Fruit fly (Drosophila melanogaster) whole organism, embryonic: ENCODE data around the gene CG18269.

Experiments used
- C15 ChIP-seq: fragments of 200-800 bp; sonication (Bioruptor generic); IDR thresholded peaks from 3 replicates; pipeline ENCODE4 v1.3.6; 2022; ENCODE audit warnings: missing biosample characterization, missing genetic modification characterization
- CG12744 ChIP-seq: fragments of 200-800 bp; sonication (Bioruptor generic); optimal IDR thresholded peaks from 2 replicates; lab custom pipeline; 2016; ENCODE audit warnings: missing biosample characterization, missing genetic modification characterization
- CG13775 ChIP-seq: fragments of 200-800 bp; sonication (Bioruptor generic); optimal IDR thresholded peaks from 3 replicates; lab custom pipeline; 2017; ENCODE audit warnings: missing biosample characterization, mild to moderate bottlenecking, missing genetic modification characterization
- CG14441 ChIP-seq: fragments of 200-800 bp; sonication (Bioruptor generic); IDR thresholded peaks from 2 replicates; pipeline ENCODE4 v1.3.6; 2022; ENCODE audit warnings: missing biosample characterization, missing genetic modification characterization
- CG15514 ChIP-seq: fragments of 200-800 bp; sonication (Bioruptor generic); optimal IDR thresholded peaks from 3 replicates; lab custom pipeline; 2017; ENCODE audit warnings: missing biosample characterization, missing genetic modification characterization, mild to moderate bottlenecking, moderate library complexity, missing genetic modification reagents
- CG15696 ChIP-seq: fragments of 200-800 bp; sonication (Bioruptor generic); optimal IDR thresholded peaks from 2 replicates; lab custom pipeline; 2019; ENCODE audit warnings: missing biosample characterization, mild to moderate bottlenecking, missing genetic modification characterization, moderate library complexity
- CG1602 ChIP-seq: fragments of 200-800 bp; sonication (Bioruptor generic); optimal IDR thresholded peaks from 3 replicates; lab custom pipeline; 2016; ENCODE audit warnings: missing biosample characterization, missing genetic modification characterization
- CG1647 ChIP-seq: fragments of 200-800 bp; sonication (Bioruptor generic); optimal IDR thresholded peaks from 3 replicates; lab custom pipeline; 2016; ENCODE audit warnings: missing biosample characterization, missing genetic modification characterization
- CG16863 ChIP-seq: fragments of 200-800 bp; sonication (Bioruptor generic); optimal IDR thresholded peaks from 3 replicates; lab custom pipeline; 2016; ENCODE audit warnings: missing biosample characterization, missing genetic modification characterization
- CG18476 ChIP-seq: fragments of 200-800 bp; sonication (Bioruptor generic); optimal IDR thresholded peaks from 2 replicates; lab custom pipeline; 2016; ENCODE audit warnings: missing biosample characterization, mild to moderate bottlenecking, missing genetic modification characterization
- CG30431 ChIP-seq: fragments of 200-800 bp; sonication (Bioruptor generic); optimal IDR thresholded peaks from 2 replicates; lab custom pipeline; 2017; ENCODE audit warnings: missing biosample characterization, missing genetic modification characterization
- CG5180 ChIP-seq: fragments of 200-800 bp; sonication (Bioruptor generic); optimal IDR thresholded peaks from 3 replicates; lab custom pipeline; 2017; ENCODE audit warnings: missing biosample characterization, missing genetic modification characterization, mild to moderate bottlenecking, moderate library complexity, missing genetic modification reagents
- CG6689 ChIP-seq: fragments of 200-800 bp; sonication (Bioruptor generic); IDR thresholded peaks from 2 replicates; pipeline ENCODE4 v1.3.6; 2022; ENCODE audit warnings: missing biosample characterization, missing genetic modification characterization
- CG6765 ChIP-seq: fragments of 200-800 bp; sonication (Bioruptor generic); optimal IDR thresholded peaks from 3 replicates; lab custom pipeline; 2017; ENCODE audit warnings: missing biosample characterization, mild to moderate bottlenecking, missing genetic modification characterization
- CG8089 ChIP-seq: fragments of 200-800 bp; sonication (Bioruptor generic); optimal IDR thresholded peaks from 3 replicates; lab custom pipeline; 2016; ENCODE audit warnings: missing biosample characterization, missing genetic modification characterization
- CG8924 ChIP-seq: fragments of 200-800 bp; optimal IDR thresholded peaks from 3 replicates; lab custom pipeline; 2019; ENCODE audit warnings: missing biosample characterization, mild to moderate bottlenecking, missing genetic modification characterization, moderate library complexity
- CG9215 ChIP-seq: fragments of 200-800 bp; sonication (Bioruptor generic); IDR thresholded peaks from 2 replicates; pipeline ENCODE4 v1.3.6; 2022; ENCODE audit warnings: missing biosample characterization, missing genetic modification characterization
- CTCF ChIP-seq: fragments of 200-800 bp; sonication (Bioruptor generic); optimal IDR thresholded peaks from 2 replicates; lab custom pipeline; 2017; ENCODE audit warnings: missing biosample characterization, mild to moderate bottlenecking, missing genetic modification characterization, moderate library complexity
- Dbx ChIP-seq: fragments of 200-800 bp; sonication (Bioruptor generic); IDR thresholded peaks from 3 replicates; pipeline ENCODE4 v1.3.6; 2022; ENCODE audit warnings: missing biosample characterization, missing genetic modification characterization
- Fer1 ChIP-seq: fragments of 200-800 bp; sonication (Bioruptor generic); optimal IDR thresholded peaks from 2 replicates; lab custom pipeline; 2017; ENCODE audit warnings: missing biosample characterization, mild to moderate bottlenecking, missing genetic modification characterization
- Fer3 ChIP-seq: fragments of 200-800 bp; sonication (Bioruptor generic); optimal IDR thresholded peaks from 2 replicates; lab custom pipeline; 2018; ENCODE audit warnings: missing biosample characterization, mild to moderate bottlenecking, missing genetic modification characterization, moderate library complexity
- HmgZ ChIP-seq: fragments of 200-800 bp; sonication (Bioruptor generic); optimal IDR thresholded peaks from 2 replicates; lab custom pipeline; 2018; ENCODE audit warnings: missing biosample characterization, mild to moderate bottlenecking, missing genetic modification characterization
- Hr3 ChIP-seq: fragments of 200-800 bp; sonication (Bioruptor generic); optimal IDR thresholded peaks from 3 replicates; lab custom pipeline; 2016; ENCODE audit warnings: missing biosample characterization, missing genetic modification characterization
- Hr78 ChIP-seq, 2 experiments: fragments of 200-800 bp in 1 of 2; fragments of >200 bp in 1 of 2; sonication (Bioruptor generic) in 1 of 2; optimal IDR thresholded peaks; 2 replicates each; lab custom pipeline; 2017 to 2019; ENCODE audit warnings: missing biosample characterization in 2 of 2, missing genetic modification characterization in 2 of 2, mild to moderate bottlenecking in 1 of 2, moderate library complexity in 1 of 2
- Lim3 ChIP-seq: fragments of 200-800 bp; sonication (Bioruptor generic); IDR thresholded peaks from 2 replicates; pipeline ENCODE4 v1.3.6; 2022; ENCODE audit warnings: missing biosample characterization, missing genetic modification characterization
- MBD-R2 ChIP-seq: fragments of 200-800 bp; sonication (Bioruptor generic); IDR thresholded peaks from 2 replicates; pipeline ENCODE4 v1.3.6; 2022; ENCODE audit warnings: missing biosample characterization, missing genetic modification characterization
- Nf-YC ChIP-seq: fragments of 200-800 bp; optimal IDR thresholded peaks from 3 replicates; lab custom pipeline; 2019; ENCODE audit warnings: missing biosample characterization, mild to moderate bottlenecking, missing genetic modification characterization, moderate library complexity
- Sox100B ChIP-seq: fragments of 200-800 bp; sonication (Bioruptor generic); optimal IDR thresholded peaks from 3 replicates; lab custom pipeline; 2018; ENCODE audit warnings: missing biosample characterization, mild to moderate bottlenecking, missing genetic modification characterization
- Taf1 ChIP-seq: fragments of 200-800 bp; sonication (Bioruptor generic); IDR thresholded peaks from 2 replicates; pipeline ENCODE4 v1.3.6; 2022; ENCODE audit warnings: missing biosample characterization, missing genetic modification characterization
- Xrp1 ChIP-seq: fragments of 200-800 bp; sonication (Bioruptor generic); IDR thresholded peaks from 2 replicates; pipeline ENCODE4 v1.3.6; 2022; ENCODE audit warnings: missing biosample characterization, missing genetic modification characterization
- aop ChIP-seq: fragments of 200-800 bp; sonication (Bioruptor generic); IDR thresholded peaks from 2 replicates; pipeline ENCODE4 v1.3.6; 2022; ENCODE audit warnings: missing biosample characterization, missing genetic modification characterization
- bbx ChIP-seq: fragments of 200-800 bp; sonication (Bioruptor generic); IDR thresholded peaks from 2 replicates; pipeline ENCODE4 v1.3.6; 2022; ENCODE audit warnings: missing biosample characterization, missing genetic modification characterization; ENCODE audit not compliant: partially characterized antibody
- corto ChIP-seq: fragments of 200-800 bp; sonication (Bioruptor generic); optimal IDR thresholded peaks from 2 replicates; lab custom pipeline; 2016; ENCODE audit warnings: missing biosample characterization, mild to moderate bottlenecking, missing genetic modification characterization, moderate library complexity
- gce ChIP-seq: fragments of 200-800 bp; sonication (Bioruptor generic); IDR thresholded peaks from 3 replicates; pipeline ENCODE4 v1.3.6; 2022; ENCODE audit warnings: missing biosample characterization, missing genetic modification characterization
- gcm ChIP-seq: fragments of 200-800 bp; sonication (Bioruptor generic); optimal IDR thresholded peaks from 2 replicates; lab custom pipeline; 2019; ENCODE audit warnings: missing biosample characterization, mild to moderate bottlenecking, missing genetic modification characterization, moderate library complexity
- gsb-n ChIP-seq: fragments of 200-800 bp; sonication (Bioruptor generic); optimal IDR thresholded peaks from 3 replicates; lab custom pipeline; 2018; ENCODE audit warnings: missing biosample characterization, mild to moderate bottlenecking, missing genetic modification characterization
- hbn ChIP-seq: fragments of 200-800 bp; sonication (Bioruptor generic); IDR thresholded peaks from 2 replicates; pipeline ENCODE4 v1.3.6; 2022; ENCODE audit warnings: missing biosample characterization, missing genetic modification characterization; ENCODE audit not compliant: partially characterized antibody
- her ChIP-seq: fragments of 200-800 bp; sonication (Bioruptor generic); optimal IDR thresholded peaks from 2 replicates; lab custom pipeline; 2016; ENCODE audit warnings: missing biosample characterization, missing genetic modification characterization
- hkb ChIP-seq, 2 experiments: fragments of 200-800 bp in 1 of 2; fragments of >200 bp in 1 of 2; sonication (Bioruptor generic) in 1 of 2; IDR thresholded peaks in 1 of 2; optimal IDR thresholded peaks in 1 of 2; 2 replicates each; pipeline versions ENCODE4 v1.3.6 to Lab custom; 2017 to 2022; ENCODE audit warnings: missing biosample characterization in 1 of 2, missing genetic modification characterization in 1 of 2
- rib ChIP-seq: fragments of 200-800 bp; sonication (Bioruptor generic); IDR thresholded peaks from 2 replicates; pipeline ENCODE4 v1.3.6; 2022; ENCODE audit warnings: missing biosample characterization, missing genetic modification characterization
- sens-2 ChIP-seq: fragments of 200-800 bp; sonication (Bioruptor generic); IDR thresholded peaks from 2 replicates; pipeline ENCODE4 v1.3.6; 2022; ENCODE audit warnings: missing biosample characterization, missing genetic modification characterization
- sisA ChIP-seq: fragments of 200-800 bp; sonication (Bioruptor generic); IDR thresholded peaks from 2 replicates; pipeline ENCODE4 v1.3.6; 2022; ENCODE audit warnings: missing biosample characterization, missing genetic modification characterization
- tap ChIP-seq: fragments of 200-800 bp; optimal IDR thresholded peaks from 3 replicates; lab custom pipeline; 2019; ENCODE audit warnings: missing biosample characterization, mild to moderate bottlenecking, missing genetic modification characterization, moderate library complexity
- tna ChIP-seq: fragments of 200-800 bp; sonication (Bioruptor generic); IDR thresholded peaks from 2 replicates; pipeline ENCODE4 v1.3.6; 2022; ENCODE audit warnings: missing biosample characterization, missing genetic modification characterization; ENCODE audit not compliant: partially characterized antibody
- toy ChIP-seq: fragments of 200-800 bp; sonication (Bioruptor generic); IDR thresholded peaks from 2 replicates; pipeline ENCODE4 v1.3.6; 2022; ENCODE audit warnings: missing biosample characterization, missing genetic modification characterization
- trh ChIP-seq: fragments of 200-800 bp; sonication (Bioruptor generic); optimal IDR thresholded peaks from 2 replicates; lab custom pipeline; 2016; ENCODE audit warnings: missing biosample characterization, missing genetic modification characterization
- tx ChIP-seq: fragments of 200-800 bp; sonication (Bioruptor generic); optimal IDR thresholded peaks from 2 replicates; lab custom pipeline; 2016; ENCODE audit warnings: missing biosample characterization, missing genetic modification characterization
- unc-4 ChIP-seq: fragments of 200-800 bp; sonication (Bioruptor generic); IDR thresholded peaks from 2 replicates; pipeline ENCODE4 v1.3.6; 2022; ENCODE audit warnings: missing biosample characterization, missing genetic modification characterization; ENCODE audit not compliant: partially characterized antibody
- vvl ChIP-seq: fragments of 200-800 bp; sonication (Bioruptor generic); IDR thresholded peaks from 2 replicates; pipeline ENCODE4 v1.3.6; 2022; ENCODE audit warnings: missing biosample characterization, missing genetic modification characterization
- zfh1 ChIP-seq: fragments of 200-800 bp; sonication (Bioruptor generic); IDR thresholded peaks from 3 replicates; pipeline ENCODE4 v1.3.6; 2022; ENCODE audit warnings: missing biosample characterization, missing genetic modification characterization

Gene CG18269

DNA sequence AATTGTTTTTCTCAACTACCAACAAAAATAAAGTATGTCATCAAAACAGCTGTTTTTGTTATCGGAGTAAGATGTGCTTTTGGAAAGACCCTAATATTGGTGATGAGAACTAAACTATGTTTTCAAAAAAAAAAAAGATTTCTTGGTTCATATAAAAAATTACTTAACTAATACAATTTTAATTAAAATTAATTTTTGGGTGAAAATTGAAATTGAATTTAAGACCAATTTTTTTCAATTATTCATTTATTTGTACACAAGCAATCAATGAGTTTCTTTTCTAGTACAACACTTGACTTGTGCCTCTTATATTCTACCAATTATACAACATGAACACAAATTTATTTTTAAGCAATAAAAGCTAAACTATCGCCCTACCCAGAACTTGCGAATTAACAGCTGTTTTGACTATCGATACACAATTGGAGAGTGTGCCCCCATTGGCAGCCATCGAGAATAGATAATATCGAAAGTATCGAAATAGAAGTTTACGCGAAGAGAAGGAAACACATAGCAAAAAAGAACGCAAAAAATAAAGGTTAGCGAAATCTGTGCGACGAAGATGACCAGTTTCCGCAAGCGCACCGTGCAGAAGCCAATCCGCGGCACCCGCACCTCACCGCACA is 27.7 kb upstream of the CG18269 start, which contains the start of the genes Vps52 and Elp4 (continued):
- peak; percentile 43 for TF ChIP-seq CG16863 (GFP tag; lab: Kevin White, UChicago)
- no peak for TF ChIP-seq tap (tag; lab: Kevin White, UChicago)
- peak; percentile 63 for TF ChIP-seq unc-4 (GFP tag; lab: Robert Waterston, UW)
- TF ChIP-seq CG6765 (GFP tag; lab: Kevin White, UChicago), result peak; percentile 51
- TF ChIP-seq CG14441 (GFP tag; lab: Robert Waterston, UW), result peak; percentile 70
- TF ChIP-seq Nf-YC (tag; lab: Kevin White, UChicago), result peak; percentile 82
- TF ChIP-seq CG15696 (tag; lab: Kevin White, UChicago), result peak; percentile 70
- TF ChIP-seq CG1602 (GFP tag; lab: Kevin White, UChicago), result peak; percentile 78
- peak; percentile 67 for TF ChIP-seq MBD-R2
- no peak for TF ChIP-seq gce (GFP tag; lab: Robert Waterston, UW)
- peak; percentile 70 for TF ChIP-seq vvl
- TF ChIP-seq Sox100B (GFP tag; lab: Kevin White, UChicago), result no peak
- peak; percentile 60; the same call in 1 of the 2 replicates for TF ChIP-seq hbn
- peak; percentile 72 for TF ChIP-seq CG9215 (GFP tag; lab: Robert Waterston, UW)
- no peak for TF ChIP-seq hkb (optimal IDR thresholded peaks at IDR 0.05; lab: Kevin White, UChicago)
- peak; percentile 65 for TF ChIP-seq hkb (GFP tag; IDR thresholded peaks at IDR 0.05; lab: Robert Waterston, UW)
- TF ChIP-seq trh (GFP tag; lab: Kevin White, UChicago), result peak; percentile 66
- no peak for TF ChIP-seq sens-2 (GFP tag; lab: Robert Waterston, UW)
- peak; percentile 78 for TF ChIP-seq CG8924 (tag; lab: Kevin White, UChicago)
- peak in 1 of 2 experiments; percentile 20 for TF ChIP-seq Hr78 (GFP tag; optimal IDR thresholded peaks at IDR 0.05; lab: Kevin White, UChicago)
- TF ChIP-seq tna, result peak; percentile 64
- TF ChIP-seq sisA (GFP tag; lab: Robert Waterston, UW), result peak; percentile 34; the same call in 1 of the 2 replicates
- TF ChIP-seq CG13775, result peak; percentile 81
- no peak for TF ChIP-seq C15 (GFP tag; lab: Robert Waterston, UW)
- TF ChIP-seq CG30431 (GFP tag; lab: Kevin White, UChicago), result peak; percentile 21
- peak; percentile 74 for TF ChIP-seq Xrp1 (GFP tag; lab: Robert Waterston, UW)
- peak; percentile 65 for TF ChIP-seq bbx (GFP tag; lab: Robert Waterston, UW)
- peak; percentile 39 for TF ChIP-seq CG15514 (GFP tag; lab: Kevin White, UChicago)
- peak; percentile 68; the same call in 1 of the 2 replicates for TF ChIP-seq rib (GFP tag; lab: Robert Waterston, UW)
- TF ChIP-seq CTCF (GFP tag; lab: Kevin White, UChicago), result no peak
- TF ChIP-seq Fer3 (tag; lab: Kevin White, UChicago), result peak; percentile 82
- TF ChIP-seq Lim3 (GFP tag; lab: Robert Waterston, UW), result no peak
- TF ChIP-seq CG12744, result peak; percentile 42
- TF ChIP-seq gsb-n (tag; lab: Kevin White, UChicago), result peak; percentile 66
- TF ChIP-seq zfh1, result peak; percentile 64
- peak; percentile 19 for TF ChIP-seq her
- peak; percentile 29; the same call in 1 of the 2 replicates for TF ChIP-seq Taf1 (GFP tag; lab: Robert Waterston, UW)
- peak; percentile 74 for TF ChIP-seq Fer1 (GFP tag; lab: Kevin White, UChicago)
- peak; percentile 81 for TF ChIP-seq CG6689 (GFP tag; lab: Robert Waterston, UW)
- TF ChIP-seq tx (GFP tag; lab: Kevin White, UChicago), result peak; percentile 17
- peak; percentile 45 for TF ChIP-seq CG1647 (GFP tag; lab: Kevin White, UChicago)
- no peak for TF ChIP-seq aop (GFP tag; lab: Robert Waterston, UW)
- TF ChIP-seq corto (GFP tag; lab: Kevin White, UChicago), result no peak
- peak; percentile 70; the same call in 2 of the 3 replicates for TF ChIP-seq Dbx (GFP tag; lab: Robert Waterston, UW)
- TF ChIP-seq CG5180, result no peak
- TF ChIP-seq Hr3 (GFP tag; lab: Kevin White, UChicago), result peak; percentile 85
- TF ChIP-seq HmgZ (tag; lab: Kevin White, UChicago), result peak; percentile 66
- TF ChIP-seq toy (GFP tag; lab: Robert Waterston, UW), result no peak
- no peak for TF ChIP-seq CG18476 (GFP tag; lab: Kevin White, UChicago)
- TF ChIP-seq gcm (GFP tag; lab: Kevin White, UChicago), result peak; percentile 63
- peak; percentile 31 for TF ChIP-seq CG8089
